Fruit fly (Drosophila melanogaster): ENCODE measurements around the gene Jig.
A peak's percentile ranks its signal among the peaks of the same experiment; 100 is the strongest.

Gene Jig

dm6 chr3R:14558383-14558883 lies 2.3 kb upstream of the Jig start:
- TF ChIP-seq Mrtf (GFP tag; IDR thresholded peaks at IDR 0.05) (peak; percentile 77; the same call in 2 of the 3 replicates), pho (GFP tag; optimal IDR thresholded peaks at IDR 0.05) (peak; percentile 93), gcm2 (GFP tag; optimal IDR thresholded peaks at IDR 0.05) (peak; percentile 72), CG4360 (GFP tag; IDR thresholded peaks at IDR 0.05) (peak; percentile 47), phol (tag; optimal IDR thresholded peaks at IDR 0.05) (peak; percentile 95), CG7839 (tag; optimal IDR thresholded peaks at IDR 0.05) (peak; percentile 93), Poxn (GFP tag; IDR thresholded peaks at IDR 0.05) (peak; percentile 60; the same call in 1 of the 2 replicates), amos (GFP tag; IDR thresholded peaks at IDR 0.05; ENCODE audit: partially characterized antibody) (no peak), run (tag; optimal IDR thresholded peaks at IDR 0.05) (peak; percentile 90), MBD-R2 (GFP tag; IDR thresholded peaks at IDR 0.05) (peak; percentile 62), CG17361 (GFP tag; IDR thresholded peaks at IDR 0.05) (peak; percentile 95), Usf (GFP tag; optimal IDR thresholded peaks at IDR 0.05) (peak; percentile 69), CG9215 (GFP tag; IDR thresholded peaks at IDR 0.05) (peak; percentile 82), CG18619 (GFP tag; optimal IDR thresholded peaks at IDR 0.05) (peak; percentile 91), jing (GFP tag; optimal IDR thresholded peaks at IDR 0.05) (peak; percentile 80), grau (tag; optimal IDR thresholded peaks at IDR 0.05) (peak; percentile 93), Eip74EF (GFP tag; optimal IDR thresholded peaks at IDR 0.05) (peak in 1 of 2 experiments; percentile 96), Ssrp (tag; optimal IDR thresholded peaks at IDR 0.05) (peak; percentile 91), MTF-1 (GFP tag; optimal IDR thresholded peaks at IDR 0.05; ENCODE audit: borderline replicate concordance) (peak; percentile 60), otp (GFP tag; IDR thresholded peaks at IDR 0.05) (peak; percentile 40; the same call in 1 of the 3 replicates), CG31365 (tag; optimal IDR thresholded peaks at IDR 0.05) (peak; percentile 60), CG1602 (GFP tag; optimal IDR thresholded peaks at IDR 0.05) (peak; percentile 83), zf30C (GFP tag; optimal IDR thresholded peaks at IDR 0.05) (no peak), Hey (tag; optimal IDR thresholded peaks at IDR 0.05) (peak; percentile 30), CG42726 (GFP tag; IDR thresholded peaks at IDR 0.05; ENCODE audit: partially characterized antibody) (no peak), CG1529 (GFP tag; optimal IDR thresholded peaks at IDR 0.05) (peak; percentile 88), D (optimal IDR thresholded peaks at IDR 0.05) (no peak), D (GFP tag; optimal IDR thresholded peaks at IDR 0.05) (peak; percentile 89), br (optimal IDR thresholded peaks at IDR 0.05) (no peak), CG14050 (GFP tag; IDR thresholded peaks at IDR 0.05) (peak; percentile 86), Doc3 (GFP tag; IDR thresholded peaks at IDR 0.05; ENCODE audit: partially characterized antibody) (no peak), lab (GFP tag; optimal IDR thresholded peaks at IDR 0.05) (peak; percentile 96), CG3407 (GFP tag; optimal IDR thresholded peaks at IDR 0.05) (peak; percentile 83), CG14667 (GFP tag; IDR thresholded peaks at IDR 0.05) (peak; percentile 74), CG18011 (GFP tag; optimal IDR thresholded peaks at IDR 0.05) (peak; percentile 79), HLH54F (GFP tag; optimal IDR thresholded peaks at IDR 0.05) (peak; percentile 89), CG10274 (GFP tag; optimal IDR thresholded peaks at IDR 0.05) (peak; percentile 85), CG7556 (GFP tag; optimal IDR thresholded peaks at IDR 0.05) (peak; percentile 97), Asciz (GFP tag; optimal IDR thresholded peaks at IDR 0.05) (peak; percentile 93), NFAT (GFP tag; IDR thresholded peaks at IDR 0.05) (peak; percentile 77), CG7745 (tag; optimal IDR thresholded peaks at IDR 0.05) (no peak), Stat92E (GFP tag; optimal IDR thresholded peaks at IDR 0.05) (no peak), repo (GFP tag; optimal IDR thresholded peaks at IDR 0.05) (peak; percentile 87), MESR4 (GFP tag; optimal IDR thresholded peaks at IDR 0.05) (peak; percentile 23), sens-2 (GFP tag; IDR thresholded peaks at IDR 0.05) (peak; percentile 60), CG7271 (tag; optimal IDR thresholded peaks at IDR 0.05) (no peak), ac (GFP tag; optimal IDR thresholded peaks at IDR 0.05) (peak; percentile 14), Hmr (GFP tag; optimal IDR thresholded peaks at IDR 0.05) (peak; percentile 95), fd96Cb (tag; optimal IDR thresholded peaks at IDR 0.05) (peak; percentile 92), fd64A (GFP tag; optimal IDR thresholded peaks at IDR 0.05) (peak; percentile 61)
